Fruit fly (Drosophila melanogaster) whole organism, prepupa: ENCODE data around the gene CG45263.

Experiments
- Blimp-1 ChIP-seq: fragments of 200-800 bp; sonication (Bioruptor generic); optimal IDR thresholded peaks from 3 replicates; lab custom pipeline; 2017; ENCODE audit warnings: missing biosample characterization, missing genetic modification characterization, mild to moderate bottlenecking, moderate library complexity, missing genetic modification reagents
- CG11294 ChIP-seq: fragments of 200-800 bp; sonication (Bioruptor generic); IDR thresholded peaks from 2 replicates; pipeline ENCODE4 v1.3.6; 2022; ENCODE audit warnings: missing biosample characterization, missing genetic modification characterization
- CG11762 ChIP-seq: fragments of 200-800 bp; sonication (Bioruptor generic); optimal IDR thresholded peaks from 3 replicates; lab custom pipeline; 2016; ENCODE audit warnings: missing biosample characterization, missing genetic modification characterization; ENCODE audit not compliant: insufficient read depth
- CG11902 ChIP-seq: fragments of 200-800 bp; sonication (Bioruptor generic); optimal IDR thresholded peaks from 3 replicates; lab custom pipeline; 2016; ENCODE audit warnings: missing biosample characterization, missing genetic modification characterization
- CG15336 ChIP-seq: fragments of 200-800 bp; sonication (Bioruptor generic); IDR thresholded peaks from 2 replicates; pipeline ENCODE4 v1.3.6; 2022; ENCODE audit warnings: missing biosample characterization, missing genetic modification characterization
- CG31627 ChIP-seq: fragments of 200-800 bp; sonication (Bioruptor generic); optimal IDR thresholded peaks from 3 replicates; lab custom pipeline; 2016; ENCODE audit warnings: missing biosample characterization, missing genetic modification characterization
- CG3919 ChIP-seq: fragments of 200-800 bp; sonication (Bioruptor generic); optimal IDR thresholded peaks from 3 replicates; lab custom pipeline; 2016; ENCODE audit warnings: missing biosample characterization, missing genetic modification characterization
- CG4318 ChIP-seq: fragments of 200-800 bp; sonication (Bioruptor generic); optimal IDR thresholded peaks from 3 replicates; lab custom pipeline; 2017; ENCODE audit warnings: missing biosample characterization, mild to moderate bottlenecking, missing genetic modification characterization
- CG6163 ChIP-seq: fragments of 200-800 bp; sonication (Bioruptor generic); IDR thresholded peaks from 3 replicates; pipeline ENCODE4 v1.3.6; 2022; ENCODE audit warnings: missing biosample characterization, missing genetic modification characterization
- CG6808 ChIP-seq: fragments of 200-800 bp; sonication (Bioruptor generic); optimal IDR thresholded peaks from 3 replicates; lab custom pipeline; 2017; ENCODE audit warnings: missing biosample characterization, missing genetic modification characterization, mild to moderate bottlenecking, moderate library complexity, missing genetic modification reagents
- CG6854 ChIP-seq: fragments of 200-800 bp; sonication (Bioruptor generic); optimal IDR thresholded peaks from 2 replicates; lab custom pipeline; 2017; ENCODE audit warnings: missing biosample characterization, mild to moderate bottlenecking, missing genetic modification characterization
- CG8119 ChIP-seq: fragments of 200-800 bp; sonication (Bioruptor generic); IDR thresholded peaks from 3 replicates; pipeline ENCODE4 v1.3.6; 2022; ENCODE audit warnings: missing biosample characterization, missing genetic modification characterization
- CG8319 ChIP-seq: fragments of 200-800 bp; sonication (Bioruptor generic); optimal IDR thresholded peaks from 3 replicates; lab custom pipeline; 2016; ENCODE audit warnings: missing biosample characterization, missing genetic modification characterization
- Eip75B ChIP-seq: fragments of 200-800 bp; sonication (Bioruptor generic); optimal IDR thresholded peaks from 3 replicates; lab custom pipeline; 2016; ENCODE audit warnings: missing biosample characterization, missing genetic modification characterization
- Eip78C ChIP-seq: fragments of 200-800 bp; sonication (Bioruptor generic); peaks from one replicate; lab custom pipeline; 2016; ENCODE audit warnings: missing biosample characterization, missing genetic modification characterization
- Eip93F ChIP-seq: fragments of 200-800 bp; sonication (Bioruptor generic); optimal IDR thresholded peaks from 2 replicates; lab custom pipeline; 2016; ENCODE audit warnings: missing biosample characterization, mild to moderate bottlenecking, missing genetic modification characterization
- Ets21C ChIP-seq: fragments of 200-800 bp; sonication (Bioruptor generic); optimal IDR thresholded peaks from 3 replicates; lab custom pipeline; 2016; ENCODE audit warnings: missing biosample characterization, missing genetic modification characterization
- Gug ChIP-seq: fragments of 200-800 bp; sonication (Bioruptor generic); IDR thresholded peaks from 2 replicates; pipeline ENCODE4 v1.3.6; 2022; ENCODE audit warnings: missing biosample characterization, missing genetic modification characterization
- Hr38 ChIP-seq: sonication (Bioruptor generic); optimal IDR thresholded peaks from 2 replicates; lab custom pipeline; 2016; ENCODE audit warnings: missing biosample characterization, missing genetic modification characterization
- Hr4 ChIP-seq: fragments of 200-800 bp; sonication (Bioruptor generic); optimal IDR thresholded peaks from 3 replicates; lab custom pipeline; 2016; ENCODE audit warnings: missing biosample characterization, missing genetic modification characterization
- Lpt ChIP-seq: fragments of 200-800 bp; sonication (Bioruptor generic); optimal IDR thresholded peaks from 3 replicates; lab custom pipeline; 2016; ENCODE audit warnings: missing biosample characterization, missing genetic modification characterization
- OdsH ChIP-seq: fragments of 200-800 bp; sonication (Bioruptor generic); optimal IDR thresholded peaks from 3 replicates; lab custom pipeline; 2016; ENCODE audit warnings: missing biosample characterization, missing genetic modification characterization
- Sox14 ChIP-seq: fragments of 200-800 bp; sonication (Bioruptor generic); optimal IDR thresholded peaks from 3 replicates; lab custom pipeline; 2016; ENCODE audit warnings: missing biosample characterization, missing genetic modification characterization
- Sox15 ChIP-seq: fragments of 200-800 bp; sonication (Bioruptor generic); optimal IDR thresholded peaks from 3 replicates; lab custom pipeline; 2016; ENCODE audit warnings: missing biosample characterization, missing genetic modification characterization
- dac ChIP-seq: fragments of 200-800 bp; sonication (Bioruptor generic); optimal IDR thresholded peaks from 2 replicates; lab custom pipeline; 2017; ENCODE audit warnings: missing biosample characterization, mild to moderate bottlenecking, missing genetic modification characterization
- dsx ChIP-seq: fragments of 200-800 bp; optimal IDR thresholded peaks from 3 replicates; lab custom pipeline; 2019; ENCODE audit warnings: missing biosample characterization, mild to moderate bottlenecking, missing genetic modification characterization, moderate library complexity; ENCODE audit not compliant: poor library complexity, severe bottlenecking
- eg ChIP-seq: fragments of 200-800 bp; sonication (Bioruptor generic); IDR thresholded peaks from 3 replicates; pipeline ENCODE4 v1.3.6; 2022; ENCODE audit warnings: missing biosample characterization, missing genetic modification characterization
- esn ChIP-seq: fragments of 200-800 bp; sonication (Bioruptor generic); optimal IDR thresholded peaks from 2 replicates; lab custom pipeline; 2016; ENCODE audit warnings: missing biosample characterization, mild to moderate bottlenecking, missing genetic modification characterization, moderate library complexity
- fkh ChIP-seq: fragments of 200-800 bp; sonication (Bioruptor generic); optimal IDR thresholded peaks from 3 replicates; lab custom pipeline; 2017; ENCODE audit warnings: missing biosample characterization, mild to moderate bottlenecking, missing genetic modification characterization, moderate library complexity
- salr ChIP-seq, 2 experiments: fragments of 200-800 bp; sonication (Bioruptor generic); optimal IDR thresholded peaks; 3 replicates each; lab custom pipeline; 2016 to 2018; ENCODE audit warnings: missing biosample characterization in 2 of 2, missing genetic modification characterization in 2 of 2, mild to moderate bottlenecking in 1 of 2
- spab ChIP-seq: fragments of 200-800 bp; sonication (Bioruptor generic); optimal IDR thresholded peaks from 2 replicates; lab custom pipeline; 2017; ENCODE audit warnings: missing biosample characterization, mild to moderate bottlenecking, missing genetic modification characterization, missing genetic modification reagents
- topi ChIP-seq: fragments of 200-800 bp; sonication (Bioruptor generic); optimal IDR thresholded peaks from 3 replicates; lab custom pipeline; 2016; ENCODE audit warnings: missing biosample characterization, missing genetic modification characterization

Gene CG45263

DNA sequence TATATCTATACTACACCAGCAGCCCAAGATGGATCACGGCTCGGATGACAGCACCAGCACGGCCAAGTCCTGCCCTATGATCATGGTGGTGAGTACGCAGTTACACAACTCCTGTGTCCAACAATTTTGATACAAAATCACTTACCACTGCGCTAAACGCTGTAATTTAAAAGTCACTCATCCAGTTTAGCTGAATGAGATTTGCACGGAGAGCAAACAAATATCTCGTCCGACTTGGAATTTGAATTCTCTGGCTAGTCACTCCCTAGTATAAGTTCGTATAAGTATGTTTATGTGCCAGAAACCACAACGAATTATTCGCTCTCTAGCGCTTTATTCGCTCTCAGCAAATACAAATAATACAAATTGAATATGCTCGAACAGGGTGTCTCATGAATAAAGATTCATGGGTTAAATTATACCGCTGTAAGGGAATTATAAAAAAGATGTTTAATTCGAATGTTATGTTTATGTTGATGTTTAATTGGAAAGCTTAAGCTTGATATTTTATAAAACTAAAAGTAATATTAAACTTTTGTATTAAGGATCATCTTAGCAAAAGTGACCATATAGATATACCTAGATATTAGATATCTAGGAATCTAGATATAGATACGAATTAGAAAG lies 159.6 kb downstream of the CG45263 start (continued):
- TF ChIP-seq Sox14 (GFP tag; lab: Kevin White, UChicago) (no peak), CG8119 (peak; percentile 66; the same call in 2 of the 3 replicates), CG6808 (GFP tag; lab: Kevin White, UChicago) (no peak), Eip93F (GFP tag; lab: Kevin White, UChicago) (no peak), dac (GFP tag; lab: Kevin White, UChicago) (no peak), CG11902 (GFP tag; lab: Kevin White, UChicago) (no peak), Gug (GFP tag; lab: Robert Waterston, UW) (no peak), CG11762 (GFP tag; lab: Kevin White, UChicago) (no peak), CG4318 (GFP tag; lab: Kevin White, UChicago) (no peak), Ets21C (GFP tag; lab: Kevin White, UChicago) (no peak), dsx (GFP tag; lab: Kevin White, UChicago) (no peak), CG31627 (GFP tag; lab: Kevin White, UChicago) (no peak), Hr4 (peak; percentile 51), Lpt (GFP tag; lab: Kevin White, UChicago) (no peak), OdsH (GFP tag; lab: Kevin White, UChicago) (no peak), topi (GFP tag; lab: Kevin White, UChicago) (no peak), spab (GFP tag; lab: Kevin White, UChicago) (no peak)
- TF ChIP-seq, all 60 proteins: peak for 7

DNA sequence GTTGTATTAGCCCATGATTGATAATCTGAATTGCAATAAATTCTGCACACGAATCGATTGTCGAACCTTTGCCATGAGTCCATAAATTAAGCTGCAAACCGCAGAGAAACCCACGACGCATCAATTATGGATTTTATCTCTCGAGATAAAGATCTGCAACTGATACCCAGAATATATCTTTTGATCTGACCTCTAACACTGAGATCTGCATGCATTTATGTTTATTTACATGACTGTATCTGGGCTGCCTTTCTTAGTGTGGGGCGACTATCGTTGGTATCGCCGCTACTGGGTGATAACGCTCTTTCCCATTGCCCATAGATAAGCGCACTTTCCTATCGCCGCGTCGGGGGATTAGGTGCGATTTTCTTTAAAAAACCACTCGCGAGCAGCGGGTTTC lies 160.2 kb downstream of the CG45263 start, which contains the start of gene Ctr1B:
Gene Ctr1B, plus strand, starts transcription at position 398 of the 400 bp plus-strand sequence.
- 0 out of 3 replicates have a peak, but pooled peaks have one; percentile 39 for TF ChIP-seq eg (GFP tag; lab: Robert Waterston, UW)
- TF ChIP-seq Eip78C (GFP tag; lab: Kevin White, UChicago): peak; percentile 53
- TF ChIP-seq CG8319 (GFP tag; lab: Kevin White, UChicago): no peak

DNA sequence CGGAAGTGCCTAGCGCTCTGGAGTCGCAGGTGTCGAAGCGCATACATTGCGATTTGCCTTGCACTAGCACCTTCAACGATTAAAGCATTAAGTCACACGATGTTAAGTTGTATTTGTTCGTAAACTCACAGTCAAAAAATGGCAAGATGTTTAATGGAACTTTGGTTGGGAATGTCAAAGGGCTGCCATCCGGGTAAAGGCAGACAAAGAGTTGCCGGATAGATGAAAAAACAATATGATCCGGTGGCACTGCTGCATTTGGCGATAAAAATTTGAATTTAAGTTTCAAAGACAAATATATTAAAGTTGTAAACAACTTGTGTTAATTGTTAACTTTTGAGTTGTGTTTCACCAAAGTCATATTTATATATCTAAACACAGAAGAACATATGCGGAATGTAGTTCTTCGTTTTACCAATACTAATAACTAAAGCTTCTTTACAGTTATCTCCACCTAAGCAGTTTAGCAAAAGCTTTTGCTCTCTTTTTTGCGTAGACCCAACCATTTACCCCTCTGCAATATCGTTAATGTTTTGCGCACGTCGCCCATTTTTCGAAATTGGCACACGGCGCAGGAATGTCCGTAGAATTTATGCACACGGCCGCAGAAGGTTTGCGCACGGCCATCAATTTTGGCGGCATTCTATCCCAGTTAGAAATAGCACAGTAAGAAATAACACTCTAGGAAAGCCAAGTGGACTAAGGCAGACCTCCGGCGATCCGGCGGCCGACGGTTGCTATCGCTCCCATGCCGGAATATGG lies 160.9 kb downstream of the CG45263 start, which contains the start of gene Coq2:
Gene Coq2, minus strand, starts transcription at position 200 of the 762 bp plus-strand sequence.
- TF ChIP-seq Sox15 (GFP tag; lab: Kevin White, UChicago): no peak
- no peak for TF ChIP-seq CG11294 (GFP tag; lab: Robert Waterston, UW)
- TF ChIP-seq Hr38: no peak
- TF ChIP-seq Blimp-1 (GFP tag; lab: Kevin White, UChicago): no peak
- no peak for TF ChIP-seq fkh (GFP tag; lab: Kevin White, UChicago)
- peak; percentile 11 for TF ChIP-seq esn (GFP tag; lab: Kevin White, UChicago)
- TF ChIP-seq salr (GFP tag; optimal IDR thresholded peaks at IDR 0.05; lab: Kevin White, UChicago): no peak
- no peak for TF ChIP-seq Lpt (GFP tag; lab: Kevin White, UChicago)
- no peak for TF ChIP-seq CG6854 (GFP tag; lab: Kevin White, UChicago)
- TF ChIP-seq CG15336 (GFP tag; lab: Robert Waterston, UW): no peak
- no peak for TF ChIP-seq Eip75B
- no peak for TF ChIP-seq CG3919 (GFP tag; lab: Kevin White, UChicago)
- TF ChIP-seq CG6163 (GFP tag; lab: Robert Waterston, UW): peak; percentile 30; the same call in 1 of the 3 replicates
